Fruit fly (Drosophila melanogaster): ENCODE measurements around the gene Dtg.

DNA sequence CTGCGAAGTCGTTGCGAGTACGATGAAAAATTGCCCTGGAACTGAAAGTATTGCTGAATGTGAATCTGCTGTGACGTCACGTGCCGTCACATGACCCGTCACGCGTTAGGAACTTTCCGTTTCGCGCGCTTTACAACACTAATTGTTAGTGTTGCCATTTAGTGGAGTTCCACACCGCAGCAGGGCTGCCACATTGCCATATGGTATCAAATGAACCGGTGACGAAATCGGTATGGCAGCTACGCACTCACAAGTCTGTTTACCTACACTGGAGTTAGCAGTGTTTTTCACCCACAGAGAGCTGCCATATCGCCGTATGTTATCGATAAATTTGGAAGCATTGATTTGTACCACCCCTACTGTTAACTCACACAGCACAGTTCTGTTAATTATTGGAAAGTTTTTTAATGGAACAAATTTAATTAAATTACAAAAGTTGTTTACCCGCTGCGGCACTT, 20.1 kb upstream of the Dtg start, which contains the start of the genes Vha55 and Snx3:
- TF ChIP-seq ovo (GFP tag; optimal IDR thresholded peaks at IDR 0.05) (peak; percentile 91), CG33017 (tag; optimal IDR thresholded peaks at IDR 0.05) (peak; percentile 66), Clk (GFP tag; optimal IDR thresholded peaks at IDR 0.05) (peak; percentile 83), CG14711 (tag; optimal IDR thresholded peaks at IDR 0.05) (peak; percentile 63), CG12768 (GFP tag; optimal IDR thresholded peaks at IDR 0.05) (peak; percentile 61), CG11617 (GFP tag; optimal IDR thresholded peaks at IDR 0.05) (no peak), bab1 (GFP tag; optimal IDR thresholded peaks at IDR 0.05) (peak; percentile 81), Hr96 (GFP tag; optimal IDR thresholded peaks at IDR 0.05) (peak; percentile 82), toe (GFP tag; optimal IDR thresholded peaks at IDR 0.05) (peak; percentile 81), Crg-1 (GFP tag; optimal IDR thresholded peaks at IDR 0.05) (peak; percentile 90), CG5204 (GFP tag; optimal IDR thresholded peaks at IDR 0.05) (no peak)
